Worm (Caenorhabditis elegans) whole organism, late embryonic: ENCODE measurements around the gene tag-115.

Experiments used
- K02D7.2 ChIP-seq: sonication (generic microtip); optimal IDR thresholded peaks from 2 replicates; lab custom pipeline; 2017; ENCODE audit warnings: mild to moderate bottlenecking, missing genetic modification characterization, missing compliant biosample characterization
- Y22D7AL.16 ChIP-seq: sonication (generic microtip); optimal IDR thresholded peaks from 2 replicates; lab custom pipeline; 2016; ENCODE audit warnings: missing genetic modification characterization, missing compliant biosample characterization
- ama-1 ChIP-seq: fragments of 150-350 bp; optimal IDR thresholded peaks from 2 replicates; lab custom pipeline; 2014
- ceh-2 ChIP-seq: sonication (generic microtip); optimal IDR thresholded peaks from 2 replicates; lab custom pipeline; 2016; ENCODE audit warnings: missing genotype, missing genetic modification characterization, missing compliant biosample characterization
- ceh-6 ChIP-seq: fragments of 200-800 bp; sonication (Bioruptor generic); optimal IDR thresholded peaks from 2 replicates; lab custom pipeline; 2018; ENCODE audit warnings: mild to moderate bottlenecking, missing genetic modification characterization, missing compliant biosample characterization
- ceh-9 ChIP-seq: sonication (generic microtip); optimal IDR thresholded peaks from 2 replicates; lab custom pipeline; 2016; ENCODE audit warnings: mild to moderate bottlenecking, missing genetic modification characterization, inconsistent platforms, missing compliant biosample characterization
- dve-1 ChIP-seq: sonication (generic microtip); optimal IDR thresholded peaks from 2 replicates; lab custom pipeline; 2017; ENCODE audit warnings: antibody characterized with exemption, mild to moderate bottlenecking, missing genetic modification characterization, missing compliant biosample characterization
- eyg-1 ChIP-seq: sonication (generic microtip); optimal IDR thresholded peaks from 2 replicates; lab custom pipeline; 2016; ENCODE audit warnings: missing genotype, missing genetic modification characterization, missing compliant biosample characterization
- hlh-13 ChIP-seq: fragments of 200-800 bp; sonication (Bioruptor generic); optimal IDR thresholded peaks from 2 replicates; lab custom pipeline; 2018; ENCODE audit warnings: mild to moderate bottlenecking, missing genetic modification characterization, missing compliant biosample characterization
- hlh-8 ChIP-seq: sonication (generic microtip); optimal IDR thresholded peaks from 2 replicates; lab custom pipeline; 2016; ENCODE audit warnings: missing genotype, missing genetic modification characterization, missing compliant biosample characterization
- madf-2 ChIP-seq: sonication (generic microtip); optimal IDR thresholded peaks from 2 replicates; lab custom pipeline; 2017; ENCODE audit warnings: missing genetic modification characterization, missing compliant biosample characterization
- pha-2 ChIP-seq: sonication (generic microtip); optimal IDR thresholded peaks from 2 replicates; lab custom pipeline; 2017; ENCODE audit warnings: mild to moderate bottlenecking, missing genetic modification characterization, missing compliant biosample characterization
- pqm-1 ChIP-seq: sonication (generic microtip); optimal IDR thresholded peaks from 2 replicates; lab custom pipeline; 2016; ENCODE audit warnings: missing genetic modification characterization, missing compliant biosample characterization
- sdc-2 ChIP-seq: sonication (generic microtip); optimal IDR thresholded peaks from 2 replicates; lab custom pipeline; 2016; ENCODE audit warnings: missing genotype, missing genetic modification characterization, missing compliant biosample characterization
- sox-2 ChIP-seq: fragments of 200-800 bp; sonication (Bioruptor generic); IDR thresholded peaks from 2 replicates; pipeline ENCODE4 v1.3.6; 2022; ENCODE audit warnings: missing genetic modification reagents, missing genetic modification characterization, missing compliant biosample characterization
- sox-4 ChIP-seq: sonication (generic microtip); optimal IDR thresholded peaks from 2 replicates; lab custom pipeline; 2017; ENCODE audit warnings: mild to moderate bottlenecking, missing genetic modification characterization, inconsistent platforms, missing compliant biosample characterization
- ttx-3 ChIP-seq: sonication (generic microtip); optimal IDR thresholded peaks from 2 replicates; lab custom pipeline; 2016; ENCODE audit warnings: missing genetic modification reagents, missing genetic modification characterization, missing compliant biosample characterization
- unc-42 ChIP-seq: sonication (generic microtip); optimal IDR thresholded peaks from 2 replicates; lab custom pipeline; 2016; ENCODE audit warnings: missing genotype, missing genetic modification characterization, missing compliant biosample characterization
- unc-86 ChIP-seq: sonication (generic microtip); optimal IDR thresholded peaks from 2 replicates; lab custom pipeline; 2016; ENCODE audit warnings: missing genetic modification characterization, missing compliant biosample characterization
- zip-5 ChIP-seq: sonication (generic microtip); optimal IDR thresholded peaks from 2 replicates; lab custom pipeline; 2016; ENCODE audit warnings: missing genetic modification characterization, missing compliant biosample characterization

tag-115 gene

ce11 chrIV:13189467-13189866, 49.7 kb downstream of the tag-115 start, which contains the start of gene F58D2.2:
Gene F58D2.2, plus strand, starts transcription at chrIV:13189767.
- no peak for TF ChIP-seq sdc-2
- TF ChIP-seq K02D7.2 (tag; lab: Kevin White, UChicago): no peak
- TF ChIP-seq dve-1 (tag; lab: Kevin White, UChicago): no peak
- no peak for TF ChIP-seq ceh-2
- no peak for TF ChIP-seq sox-2 (GFP tag; lab: Robert Waterston, UW)
- no peak for TF ChIP-seq pha-2 (tag; lab: Kevin White, UChicago)

ce11 chrIV:13188959-13189358, 50.3 kb downstream of the tag-115 start, which contains the start of gene F58D2.4:
Gene F58D2.4, minus strand, starts transcription at chrIV:13189059.
- TF ChIP-seq hlh-13 (GFP tag; lab: Kevin White, UChicago) (no peak), unc-42 (no peak), Y22D7AL.16 (tag; lab: Kevin White, UChicago) (no peak), hlh-8 (no peak), ceh-9 (no peak), unc-86 (no peak), ceh-6 (GFP tag; lab: Kevin White, UChicago) (no peak), sox-4 (tag; lab: Kevin White, UChicago) (no peak), zip-5 (no peak), ttx-3 (tag; lab: Kevin White, UChicago) (no peak), eyg-1 (tag; lab: Kevin White, UChicago) (no peak), pqm-1 (no peak), madf-2 (tag; lab: Kevin White, UChicago) (no peak), ama-1 (lab: Kevin White, UChicago) (no peak)
